Fruit fly (Drosophila melanogaster) whole organism, wandering third instar larva: ENCODE data around the gene bap.

Experiments
- Dfd ChIP-seq: fragments of >200 bp; optimal IDR thresholded peaks from 2 replicates; lab custom pipeline; 2017; ENCODE audit warnings: missing biosample characterization, missing genetic modification characterization
- Hr83 ChIP-seq: fragments of 200-300 bp; sonication (Bioruptor generic); optimal IDR thresholded peaks from 2 replicates; lab custom pipeline; 2016; ENCODE audit warnings: missing biosample characterization, mild to moderate bottlenecking, missing genetic modification characterization, moderate library complexity; ENCODE audit not compliant: poor library complexity, severe bottlenecking
- Myc ChIP-seq: fragments of >200 bp; optimal IDR thresholded peaks from 2 replicates; lab custom pipeline; 2017
- Rel ChIP-seq, 2 experiments: fragments of 200-800 bp; sonication (Bioruptor generic) in 1 of 2; optimal IDR thresholded peaks; 2 replicates in 1 of 2; 3 replicates in 1 of 2; lab custom pipeline; 2016 to 2019; ENCODE audit warnings: mild to moderate bottlenecking in 2 of 2, missing biosample characterization in 2 of 2, missing genetic modification characterization in 2 of 2, moderate library complexity in 1 of 2
- dl ChIP-seq, 2 experiments: fragments of 175-275, 200-275 bp in 1 of 2; fragments of 200-275 bp in 1 of 2; sonication (Bioruptor generic); optimal IDR thresholded peaks; lab custom pipeline; 2018; ENCODE audit warnings: mild to moderate bottlenecking in 2 of 2, missing biosample characterization in 2 of 2, missing genetic modification characterization in 2 of 2, moderate library complexity in 2 of 2; ENCODE audit not compliant: partially characterized antibody in 2 of 2, insufficient read depth in 1 of 2
- fru ChIP-seq: fragments of 200-800 bp; sonication (Bioruptor generic); optimal IDR thresholded peaks from 3 replicates; lab custom pipeline; 2016; ENCODE audit warnings: missing biosample characterization, mild to moderate bottlenecking, missing genetic modification characterization
- h ChIP-seq: fragments of 200-800 bp; sonication (Bioruptor generic); optimal IDR thresholded peaks from 3 replicates; lab custom pipeline; 2016; ENCODE audit warnings: missing biosample characterization, mild to moderate bottlenecking, missing genetic modification characterization
- lola ChIP-seq: fragments of >200 bp; optimal IDR thresholded peaks from 2 replicates; lab custom pipeline; 2017; ENCODE audit warnings: missing biosample characterization, missing genetic modification characterization
- pan ChIP-seq: fragments of >200 bp; optimal IDR thresholded peaks from 2 replicates; lab custom pipeline; 2017
- psq ChIP-seq: fragments of 200-800 bp; sonication (Bioruptor generic); optimal IDR thresholded peaks from 3 replicates; lab custom pipeline; 2017; ENCODE audit warnings: missing biosample characterization, mild to moderate bottlenecking, missing genetic modification characterization, moderate library complexity

DNA sequence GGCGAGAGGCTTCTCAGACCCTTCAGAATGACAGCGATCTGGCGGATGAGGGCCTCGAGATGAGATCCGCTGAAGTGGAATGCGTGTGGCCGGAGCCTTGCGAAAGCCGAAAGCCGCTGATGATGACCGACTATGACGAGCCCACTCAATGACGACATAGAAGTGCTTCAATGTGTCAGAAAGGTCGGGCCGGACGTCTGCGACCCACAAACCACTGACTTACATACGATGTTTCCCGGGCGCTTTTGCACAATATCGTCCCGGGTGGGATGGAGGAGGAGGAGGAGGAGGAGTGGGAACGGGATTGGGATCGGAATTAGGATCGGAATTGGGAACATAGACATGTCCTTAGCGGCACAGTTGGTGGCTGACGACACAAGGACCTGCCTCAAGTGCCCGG lies 2.3 kb downstream of the bap start:
- TF ChIP-seq Dfd (GFP tag; lab: Kevin White, UChicago) (no peak), fru (no peak), lola (GFP tag; lab: Kevin White, UChicago) (no peak), Myc (lab: Kevin White, UChicago) (no peak), dl (GFP tag; optimal IDR thresholded peaks at IDR 0.05; lab: Kevin White, UChicago; ENCODE audit: insufficient read depth in 1 of 2, partially characterized antibody in 2 of 2) (no peak), Hr83 (GFP tag; lab: Kevin White, UChicago) (no peak), Rel (GFP tag; optimal IDR thresholded peaks at IDR 0.05; lab: Kevin White, UChicago) (no peak), Rel (tag; optimal IDR thresholded peaks at IDR 0.05; lab: Kevin White, UChicago) (no peak), h (GFP tag; lab: Kevin White, UChicago) (no peak), psq (GFP tag; lab: Kevin White, UChicago) (no peak), pan (lab: Kevin White, UChicago) (no peak)
